Fruit fly (Drosophila melanogaster) whole organism, embryonic: ENCODE results near the gene mtTFB2.

Experiments used
- Abd-B ChIP-seq: fragments of 200-800 bp; sonication (Bioruptor generic); optimal IDR thresholded peaks from 2 replicates; lab custom pipeline; 2018; ENCODE audit warnings: missing biosample characterization, mild to moderate bottlenecking, missing genetic modification characterization, moderate library complexity
- Asciz ChIP-seq: fragments of 200-800 bp; sonication (Bioruptor generic); optimal IDR thresholded peaks from 2 replicates; lab custom pipeline; 2017; ENCODE audit warnings: missing biosample characterization, mild to moderate bottlenecking, missing genetic modification characterization, missing genetic modification reagents
- Blimp-1 ChIP-seq: fragments of 200-800 bp; sonication (Bioruptor generic); optimal IDR thresholded peaks from 3 replicates; lab custom pipeline; 2018; ENCODE audit warnings: missing biosample characterization, missing genetic modification characterization, mild to moderate bottlenecking, moderate library complexity, missing genetic modification reagents
- Bteb2 ChIP-seq: fragments of 200-800 bp; sonication (Bioruptor generic); optimal IDR thresholded peaks from 2 replicates; lab custom pipeline; 2016; ENCODE audit warnings: missing biosample characterization, missing genetic modification characterization
- CG10267 ChIP-seq: fragments of 200-800 bp; sonication (Bioruptor generic); optimal IDR thresholded peaks from 2 replicates; lab custom pipeline; 2018; ENCODE audit warnings: missing biosample characterization, mild to moderate bottlenecking, missing genetic modification characterization, moderate library complexity
- CG10321 ChIP-seq: fragments of 200-800 bp; sonication (Bioruptor generic); IDR thresholded peaks from 2 replicates; pipeline ENCODE4 v1.3.6; 2022; ENCODE audit warnings: missing biosample characterization, missing genetic modification characterization
- CG11247 ChIP-seq: fragments of 200-800 bp; sonication (Bioruptor generic); IDR thresholded peaks from 2 replicates; pipeline ENCODE4 v1.3.6; 2022; ENCODE audit warnings: missing biosample characterization, missing genetic modification characterization
- CG12104 ChIP-seq: fragments of 200-800 bp; sonication (Bioruptor generic); optimal IDR thresholded peaks from 3 replicates; lab custom pipeline; 2016; ENCODE audit warnings: missing biosample characterization, missing genetic modification characterization
- CG12659 ChIP-seq: fragments of 200-800 bp; sonication (Bioruptor generic); optimal IDR thresholded peaks from 3 replicates; lab custom pipeline; 2017; ENCODE audit warnings: mild to moderate bottlenecking, missing biosample characterization, missing genetic modification reagents, missing genetic modification characterization
- CG13123 ChIP-seq: fragments of 200-800 bp; sonication (Bioruptor generic); optimal IDR thresholded peaks from 2 replicates; lab custom pipeline; 2016; ENCODE audit warnings: missing biosample characterization, missing genetic modification characterization
- CG13624 ChIP-seq: fragments of 200-800 bp; sonication (Bioruptor generic); optimal IDR thresholded peaks from 2 replicates; lab custom pipeline; 2016; ENCODE audit warnings: missing biosample characterization, missing genetic modification characterization
- CG16813 ChIP-seq: fragments of 200-800 bp; sonication (Bioruptor generic); IDR thresholded peaks from 3 replicates; pipeline ENCODE4 v1.3.6; 2022; ENCODE audit warnings: missing biosample characterization, missing genetic modification characterization; ENCODE audit not compliant: partially characterized antibody
- CG1792 ChIP-seq: fragments of 200-800 bp; sonication (Bioruptor generic); optimal IDR thresholded peaks from 2 replicates; lab custom pipeline; 2016; ENCODE audit warnings: missing biosample characterization, missing genetic modification characterization
- CG3163 ChIP-seq: fragments of 200-800 bp; sonication (Bioruptor generic); optimal IDR thresholded peaks from 3 replicates; lab custom pipeline; 2016; ENCODE audit warnings: missing biosample characterization, missing genetic modification characterization
- CG32767 ChIP-seq: fragments of 200-800 bp; sonication (Bioruptor generic); IDR thresholded peaks from 2 replicates; pipeline ENCODE4 v1.3.6; 2022; ENCODE audit warnings: missing biosample characterization, missing genetic modification characterization
- CG34224 ChIP-seq: fragments of 200-800 bp; sonication (Bioruptor generic); IDR thresholded peaks from 3 replicates; pipeline ENCODE4 v1.3.6; 2022; ENCODE audit warnings: missing biosample characterization, missing genetic modification characterization; ENCODE audit not compliant: partially characterized antibody
- CG6272 ChIP-seq: fragments of 200-800 bp; sonication (Bioruptor generic); IDR thresholded peaks from 2 replicates; pipeline ENCODE4 v1.3.6; 2022; ENCODE audit warnings: missing biosample characterization, missing genetic modification characterization
- CG6765 ChIP-seq: fragments of 200-800 bp; sonication (Bioruptor generic); optimal IDR thresholded peaks from 3 replicates; lab custom pipeline; 2017; ENCODE audit warnings: missing biosample characterization, mild to moderate bottlenecking, missing genetic modification characterization
- CG7556 ChIP-seq: fragments of 200-800 bp; sonication (Bioruptor generic); optimal IDR thresholded peaks from 2 replicates; lab custom pipeline; 2017; ENCODE audit warnings: missing biosample characterization, mild to moderate bottlenecking, missing genetic modification characterization
- CG8089 ChIP-seq: fragments of 200-800 bp; sonication (Bioruptor generic); optimal IDR thresholded peaks from 3 replicates; lab custom pipeline; 2016; ENCODE audit warnings: missing biosample characterization, missing genetic modification characterization
- Chrac-16 ChIP-seq: fragments of 200-800 bp; sonication (Bioruptor generic); optimal IDR thresholded peaks from 3 replicates; lab custom pipeline; 2016; ENCODE audit warnings: missing biosample characterization, missing genetic modification characterization
- D19A ChIP-seq: fragments of 200-800 bp; optimal IDR thresholded peaks from 3 replicates; lab custom pipeline; 2019; ENCODE audit warnings: missing biosample characterization, mild to moderate bottlenecking, missing genetic modification characterization, moderate library complexity
- Dfd ChIP-seq, 2 experiments: fragments of >200 bp; optimal IDR thresholded peaks; 2 replicates each; lab custom pipeline; 2017; ENCODE audit warnings: missing biosample characterization in 2 of 2, missing genetic modification characterization in 2 of 2
- Doc3 ChIP-seq: fragments of 200-800 bp; sonication (Bioruptor generic); IDR thresholded peaks from 3 replicates; pipeline ENCODE4 v1.3.6; 2022; ENCODE audit warnings: missing biosample characterization, missing genetic modification characterization; ENCODE audit not compliant: partially characterized antibody
- H2.0 ChIP-seq: fragments of 200-800 bp; sonication (Bioruptor generic); IDR thresholded peaks from 2 replicates; pipeline ENCODE4 v1.3.6; 2022; ENCODE audit warnings: missing biosample characterization, missing genetic modification characterization
- Kr ChIP-seq: fragments of 200-800 bp; sonication (Bioruptor generic); optimal IDR thresholded peaks from 2 replicates; lab custom pipeline; 2017; ENCODE audit warnings: missing biosample characterization, mild to moderate bottlenecking, missing genetic modification characterization
- MESR4 ChIP-seq: fragments of 200-800 bp; sonication (Bioruptor generic); optimal IDR thresholded peaks from 2 replicates; lab custom pipeline; 2018; ENCODE audit warnings: missing biosample characterization, mild to moderate bottlenecking, missing genetic modification characterization, moderate library complexity
- NC2α ChIP-seq: fragments of 200-800 bp; sonication (Bioruptor generic); optimal IDR thresholded peaks from 2 replicates; lab custom pipeline; 2016; ENCODE audit warnings: missing biosample characterization, missing genetic modification characterization
- Nf-YB ChIP-seq: fragments of 200-800 bp; sonication (Bioruptor generic); optimal IDR thresholded peaks from 3 replicates; lab custom pipeline; 2019; ENCODE audit warnings: missing biosample characterization, mild to moderate bottlenecking, missing genetic modification characterization, moderate library complexity
- Ravus ChIP-seq: fragments of 200-800 bp; sonication (Bioruptor generic); IDR thresholded peaks from 2 replicates; pipeline ENCODE4 v1.3.6; 2022; ENCODE audit warnings: missing biosample characterization, missing genetic modification characterization
- Side ChIP-seq: fragments of 200-800 bp; sonication (Bioruptor generic); optimal IDR thresholded peaks from 2 replicates; lab custom pipeline; 2016; ENCODE audit warnings: missing biosample characterization, missing genetic modification characterization
- Sry-δ ChIP-seq: fragments of 200-800 bp; sonication (Bioruptor generic); optimal IDR thresholded peaks from 2 replicates; lab custom pipeline; 2016; ENCODE audit warnings: missing biosample characterization, missing genetic modification characterization
- Xbp1 ChIP-seq: fragments of 200-800 bp; sonication (Bioruptor generic); optimal IDR thresholded peaks from 3 replicates; lab custom pipeline; 2016; ENCODE audit warnings: missing biosample characterization, mild to moderate bottlenecking, missing genetic modification characterization
- abd-A ChIP-seq: fragments of 200-800 bp; sonication (Bioruptor generic); optimal IDR thresholded peaks from 3 replicates; lab custom pipeline; 2019; ENCODE audit warnings: missing biosample characterization, mild to moderate bottlenecking, missing genetic modification characterization, moderate library complexity
- ash1 ChIP-seq: fragments of 200-800 bp; sonication (Bioruptor generic); optimal IDR thresholded peaks from 2 replicates; lab custom pipeline; 2018; ENCODE audit warnings: missing biosample characterization, mild to moderate bottlenecking, missing genetic modification characterization
- ci ChIP-seq: fragments of 200-800 bp; sonication (Bioruptor generic); IDR thresholded peaks from 3 replicates; pipeline ENCODE4 v1.3.6; 2022; ENCODE audit warnings: missing biosample characterization, missing genetic modification characterization
- da ChIP-seq: fragments of 200-800 bp; sonication (Bioruptor generic); optimal IDR thresholded peaks from 2 replicates; lab custom pipeline; 2016; ENCODE audit warnings: missing biosample characterization, missing genetic modification characterization
- dm ChIP-seq: fragments of 200-800 bp; sonication (Bioruptor generic); optimal IDR thresholded peaks from 3 replicates; lab custom pipeline; 2016; ENCODE audit warnings: missing biosample characterization, missing genetic modification characterization
- kni ChIP-seq: fragments of 200-800 bp; sonication (Bioruptor generic); optimal IDR thresholded peaks from 3 replicates; lab custom pipeline; 2017; ENCODE audit warnings: mild to moderate bottlenecking, missing biosample characterization, missing genetic modification reagents, missing genetic modification characterization
- mam ChIP-seq: fragments of 200-800 bp; sonication (Bioruptor generic); optimal IDR thresholded peaks from 3 replicates; lab custom pipeline; 2016; ENCODE audit warnings: missing biosample characterization, missing genetic modification characterization
- mirr ChIP-seq: fragments of 200-800 bp; sonication (Bioruptor generic); optimal IDR thresholded peaks from 3 replicates; lab custom pipeline; 2018; ENCODE audit warnings: missing biosample characterization, mild to moderate bottlenecking, missing genetic modification characterization
- rib ChIP-seq: fragments of 200-800 bp; sonication (Bioruptor generic); IDR thresholded peaks from 2 replicates; pipeline ENCODE4 v1.3.6; 2022; ENCODE audit warnings: missing biosample characterization, missing genetic modification characterization
- slou ChIP-seq: fragments of 200-800 bp; sonication (Bioruptor generic); optimal IDR thresholded peaks from 3 replicates; lab custom pipeline; 2016; ENCODE audit warnings: missing biosample characterization, missing genetic modification characterization
- stwl ChIP-seq: fragments of 200-800 bp; sonication (Bioruptor generic); optimal IDR thresholded peaks from 3 replicates; lab custom pipeline; 2018; ENCODE audit warnings: missing biosample characterization, mild to moderate bottlenecking, missing genetic modification characterization, moderate library complexity
- tgo ChIP-seq: fragments of 200-800 bp; sonication (Bioruptor generic); IDR thresholded peaks from 3 replicates; pipeline ENCODE4 v1.3.6; 2022; ENCODE audit warnings: missing biosample characterization, missing genetic modification characterization
- twi ChIP-seq: fragments of 200-800 bp; optimal IDR thresholded peaks from 2 replicates; lab custom pipeline; 2019; ENCODE audit warnings: missing biosample characterization, mild to moderate bottlenecking, missing genetic modification characterization, moderate library complexity
- wek ChIP-seq: fragments of 200-800 bp; sonication (Bioruptor generic); optimal IDR thresholded peaks from 3 replicates; lab custom pipeline; 2018; ENCODE audit warnings: missing biosample characterization, mild to moderate bottlenecking, missing genetic modification characterization, moderate library complexity
- yki ChIP-seq: fragments of >200 bp; optimal IDR thresholded peaks from 3 replicates; lab custom pipeline; 2018
- zen2 ChIP-seq: fragments of 200-800 bp; sonication (Bioruptor generic); IDR thresholded peaks from 3 replicates; pipeline ENCODE4 v1.3.6; 2022; ENCODE audit warnings: missing biosample characterization, missing genetic modification characterization; ENCODE audit not compliant: partially characterized antibody

mtTFB2 gene

dm6 chr3R:10042664-10043372 is 2.6 kb upstream of the mtTFB2 start, which contains the start of the genes Mical and CG3909 (continued):
- TF ChIP-seq Bteb2 (GFP tag; lab: Kevin White, UChicago) (peak; percentile 49), ci (peak; percentile 70), CG13123 (GFP tag; lab: Kevin White, UChicago) (peak; percentile 75), da (no peak), yki (lab: Kevin White, UChicago) (no peak), twi (peak; percentile 70), Ravus (GFP tag; lab: Robert Waterston, UW) (peak; percentile 46), CG1792 (GFP tag; lab: Kevin White, UChicago) (no peak), Abd-B (GFP tag; lab: Kevin White, UChicago) (peak; percentile 81), mam (GFP tag; lab: Kevin White, UChicago) (peak; percentile 65), zen2 (no peak), dm (no peak), Asciz (GFP tag; lab: Kevin White, UChicago) (peak; percentile 40), tgo (GFP tag; lab: Robert Waterston, UW) (peak; percentile 95), Dfd (GFP tag; optimal IDR thresholded peaks at IDR 0.05; lab: Kevin White, UChicago) (no peak), CG10321 (GFP tag; lab: Robert Waterston, UW) (peak; percentile 43; the same call in 1 of the 2 replicates), CG13624 (GFP tag; lab: Kevin White, UChicago) (peak; percentile 27), CG10267 (tag; lab: Kevin White, UChicago) (peak; percentile 95), Blimp-1 (GFP tag; lab: Kevin White, UChicago) (peak; percentile 72), Chrac-16 (GFP tag; lab: Kevin White, UChicago) (peak; percentile 82), Kr (no peak), kni (GFP tag; lab: Kevin White, UChicago) (no peak), CG34224 (peak; percentile 61; the same call in 2 of the 3 replicates), CG32767 (peak; percentile 76; the same call in 1 of the 2 replicates), H2.0 (GFP tag; lab: Robert Waterston, UW) (peak; percentile 91), CG12659 (GFP tag; lab: Kevin White, UChicago) (peak; percentile 93), NC2α (GFP tag; lab: Kevin White, UChicago) (no peak), CG7556 (peak; percentile 86), D19A (tag; lab: Kevin White, UChicago) (peak; percentile 82), CG12104 (peak; percentile 80), CG11247 (GFP tag; lab: Robert Waterston, UW) (peak; percentile 91), CG16813 (GFP tag; lab: Robert Waterston, UW) (0 out of 3 replicates have a peak, but pooled peaks have one; percentile 44), MESR4 (GFP tag; lab: Kevin White, UChicago) (peak; percentile 64), CG6272 (peak; percentile 76), CG6765 (GFP tag; lab: Kevin White, UChicago) (peak; percentile 73), stwl (tag; lab: Kevin White, UChicago) (peak; percentile 61), Doc3 (GFP tag; lab: Robert Waterston, UW) (no peak), abd-A (tag; lab: Kevin White, UChicago) (no peak), CG3163 (GFP tag; lab: Kevin White, UChicago) (no peak), wek (GFP tag; lab: Kevin White, UChicago) (no peak), CG8089 (GFP tag; lab: Kevin White, UChicago) (no peak), Sry-δ (GFP tag; lab: Kevin White, UChicago) (peak; percentile 29), slou (GFP tag; lab: Kevin White, UChicago) (peak; percentile 58), Xbp1 (peak; percentile 84), Nf-YB (GFP tag; lab: Kevin White, UChicago) (peak; percentile 70), Side (peak; percentile 15), rib (peak; percentile 57; the same call in 1 of the 2 replicates), ash1 (GFP tag; lab: Kevin White, UChicago) (peak; percentile 26), mirr (GFP tag; lab: Kevin White, UChicago) (no peak)
